Fruit fly (Drosophila melanogaster): Measurements from ENCODE around the gene Sap47.
"Not testable (repeated sequence)": the region's sequence is repeated elsewhere in the genome, so short reads cannot be mapped to it uniquely, and the experiment has no call there.

- TF ChIP-seq Lpt, CG6808 (GFP tag; optimal IDR thresholded peaks at IDR 0.05): not testable (repeated sequence)
These were observed 26.8 kb upstream of the Sap47 start, which contains the start of gene EndoU for dm6 chr3R:15908098-15908497.

Measured in whole organism, prepupa.